Worm (Caenorhabditis elegans) whole organism, L1 larva: ENCODE measurements around the gene C48B4.13.

Experiments used
- C16A3.4 ChIP-seq: fragments of 150-350 bp; optimal IDR thresholded peaks from 2 replicates; lab custom pipeline; 2014; ENCODE audit warnings: missing biosample characterization, missing genetic modification characterization
- ama-1 ChIP-seq: fragments of 150-350 bp; optimal IDR thresholded peaks from 2 replicates; lab custom pipeline; 2014
- ceh-82 ChIP-seq, 3 experiments: fragments of 150-350 bp in 1 of 3; sonication (generic microtip) in 2 of 3; optimal IDR thresholded peaks; 2 replicates each; lab custom pipeline; 2014 to 2017; ENCODE audit warnings: missing biosample characterization in 3 of 3, missing genetic modification characterization in 3 of 3
- egl-27 ChIP-seq, 2 experiments: fragments of 150-350 bp in 1 of 2; sonication (generic microtip); optimal IDR thresholded peaks; 3 replicates each; lab custom pipeline; 2017 to 2018; ENCODE audit warnings: missing biosample characterization in 2 of 2, missing genetic modification characterization in 2 of 2, missing genetic modification reagents in 2 of 2
- fos-1 ChIP-seq: fragments of 150-350 bp; optimal IDR thresholded peaks from 2 replicates; lab custom pipeline; 2014; ENCODE audit warnings: missing biosample characterization, missing genetic modification characterization
- nhr-12 ChIP-seq: sonication (generic microtip); optimal IDR thresholded peaks from 2 replicates; lab custom pipeline; 2017; ENCODE audit warnings: missing biosample characterization, missing genetic modification characterization
- nhr-77 ChIP-seq: fragments of 150-350 bp; optimal IDR thresholded peaks from 2 replicates; lab custom pipeline; 2014; ENCODE audit warnings: missing biosample characterization, missing genetic modification characterization
- snpc-4 ChIP-seq: fragments of 150-350 bp; optimal IDR thresholded peaks from 2 replicates; lab custom pipeline; 2014; ENCODE audit warnings: missing biosample characterization, missing genetic modification characterization

- TF ChIP-seq fos-1 (tag; lab: Kevin White, UChicago) (no peak), C16A3.4 (tag; lab: Kevin White, UChicago) (no peak), nhr-12 (tag; lab: Kevin White, UChicago) (no peak), ceh-82 (tag; optimal IDR thresholded peaks at IDR 0.05; lab: Kevin White, UChicago) (no peak), nhr-77 (tag; lab: Kevin White, UChicago) (no peak), snpc-4 (tag; lab: Kevin White, UChicago) (no peak), egl-27 (tag; optimal IDR thresholded peaks at IDR 0.05; lab: Kevin White, UChicago) (no peak), ama-1 (lab: Kevin White, UChicago) (no peak)
Measured at ce11 chrIII:9563235-9563634, 5.3 kb upstream of the C48B4.13 start, which contains the start of gene C48B4.9.
